Fruit fly (Drosophila melanogaster) whole organism, prepupa: ENCODE measurements around the gene Bx42.
A peak's percentile ranks its signal among the peaks of the same experiment; 100 is the strongest.

Experiments
- Blimp-1 ChIP-seq: fragments of 200-800 bp; sonication (Bioruptor generic); optimal IDR thresholded peaks from 3 replicates; lab custom pipeline; 2017; ENCODE audit warnings: missing biosample characterization, missing genetic modification characterization, mild to moderate bottlenecking, moderate library complexity, missing genetic modification reagents
- CG10631 ChIP-seq: fragments of 200-800 bp; sonication (Bioruptor generic); optimal IDR thresholded peaks from 2 replicates; lab custom pipeline; 2016; ENCODE audit warnings: missing biosample characterization, missing genetic modification characterization
- CG10669 ChIP-seq: fragments of 200-800 bp; sonication (Bioruptor generic); optimal IDR thresholded peaks from 3 replicates; lab custom pipeline; 2018; ENCODE audit warnings: missing biosample characterization, mild to moderate bottlenecking, missing genetic modification characterization, moderate library complexity
- CG11294 ChIP-seq: fragments of 200-800 bp; sonication (Bioruptor generic); IDR thresholded peaks from 2 replicates; pipeline ENCODE4 v1.3.6; 2022; ENCODE audit warnings: missing biosample characterization, missing genetic modification characterization
- CG11762 ChIP-seq: fragments of 200-800 bp; sonication (Bioruptor generic); optimal IDR thresholded peaks from 3 replicates; lab custom pipeline; 2016; ENCODE audit warnings: missing biosample characterization, missing genetic modification characterization; ENCODE audit not compliant: insufficient read depth
- CG11902 ChIP-seq: fragments of 200-800 bp; sonication (Bioruptor generic); optimal IDR thresholded peaks from 3 replicates; lab custom pipeline; 2016; ENCODE audit warnings: missing biosample characterization, missing genetic modification characterization
- CG16779 ChIP-seq: fragments of 200-800 bp; sonication (Bioruptor generic); optimal IDR thresholded peaks from 3 replicates; lab custom pipeline; 2017; ENCODE audit warnings: missing biosample characterization, mild to moderate bottlenecking, missing genetic modification characterization
- CG3032 ChIP-seq: fragments of 200-800 bp; optimal IDR thresholded peaks from 2 replicates; lab custom pipeline; 2019; ENCODE audit warnings: missing biosample characterization, mild to moderate bottlenecking, missing genetic modification characterization, moderate library complexity
- CG31627 ChIP-seq: fragments of 200-800 bp; sonication (Bioruptor generic); optimal IDR thresholded peaks from 3 replicates; lab custom pipeline; 2016; ENCODE audit warnings: missing biosample characterization, missing genetic modification characterization
- CG32006 ChIP-seq: fragments of 200-800 bp; sonication (Bioruptor generic); optimal IDR thresholded peaks from 3 replicates; lab custom pipeline; 2017; ENCODE audit warnings: missing biosample characterization, mild to moderate bottlenecking, missing genetic modification characterization
- CG34406 ChIP-seq: fragments of 200-800 bp; sonication (Bioruptor generic); optimal IDR thresholded peaks from 3 replicates; lab custom pipeline; 2016; ENCODE audit warnings: missing biosample characterization, missing genetic modification characterization
- CG3919 ChIP-seq: fragments of 200-800 bp; sonication (Bioruptor generic); optimal IDR thresholded peaks from 3 replicates; lab custom pipeline; 2016; ENCODE audit warnings: missing biosample characterization, missing genetic modification characterization
- CG4318 ChIP-seq: fragments of 200-800 bp; sonication (Bioruptor generic); optimal IDR thresholded peaks from 3 replicates; lab custom pipeline; 2017; ENCODE audit warnings: missing biosample characterization, mild to moderate bottlenecking, missing genetic modification characterization
- CG6163 ChIP-seq: fragments of 200-800 bp; sonication (Bioruptor generic); IDR thresholded peaks from 3 replicates; pipeline ENCODE4 v1.3.6; 2022; ENCODE audit warnings: missing biosample characterization, missing genetic modification characterization
- CG6276 ChIP-seq: fragments of 200-800 bp; sonication (Bioruptor generic); optimal IDR thresholded peaks from 2 replicates; lab custom pipeline; 2017; ENCODE audit warnings: missing biosample characterization, mild to moderate bottlenecking, missing genetic modification characterization
- CG6792 ChIP-seq: fragments of 200-800 bp; sonication (Bioruptor generic); optimal IDR thresholded peaks from 3 replicates; lab custom pipeline; 2016; ENCODE audit warnings: missing biosample characterization, missing genetic modification characterization
- CG6854 ChIP-seq: fragments of 200-800 bp; sonication (Bioruptor generic); optimal IDR thresholded peaks from 2 replicates; lab custom pipeline; 2017; ENCODE audit warnings: missing biosample characterization, mild to moderate bottlenecking, missing genetic modification characterization
- CG7368 ChIP-seq: fragments of 200-800 bp; sonication (Bioruptor generic); optimal IDR thresholded peaks from 3 replicates; lab custom pipeline; 2016; ENCODE audit warnings: missing biosample characterization, missing genetic modification characterization
- CG8119 ChIP-seq: fragments of 200-800 bp; sonication (Bioruptor generic); IDR thresholded peaks from 3 replicates; pipeline ENCODE4 v1.3.6; 2022; ENCODE audit warnings: missing biosample characterization, missing genetic modification characterization
- CG8319 ChIP-seq: fragments of 200-800 bp; sonication (Bioruptor generic); optimal IDR thresholded peaks from 3 replicates; lab custom pipeline; 2016; ENCODE audit warnings: missing biosample characterization, missing genetic modification characterization
- CG8632 ChIP-seq: fragments of 200-800 bp; sonication (Bioruptor generic); optimal IDR thresholded peaks from 3 replicates; lab custom pipeline; 2016; ENCODE audit warnings: missing biosample characterization, missing genetic modification characterization
- Eip75B ChIP-seq: fragments of 200-800 bp; sonication (Bioruptor generic); optimal IDR thresholded peaks from 3 replicates; lab custom pipeline; 2016; ENCODE audit warnings: missing biosample characterization, missing genetic modification characterization
- Eip78C ChIP-seq: fragments of 200-800 bp; sonication (Bioruptor generic); peaks from one replicate; lab custom pipeline; 2016; ENCODE audit warnings: missing biosample characterization, missing genetic modification characterization
- Eip93F ChIP-seq: fragments of 200-800 bp; sonication (Bioruptor generic); optimal IDR thresholded peaks from 2 replicates; lab custom pipeline; 2016; ENCODE audit warnings: missing biosample characterization, mild to moderate bottlenecking, missing genetic modification characterization
- Ets21C ChIP-seq: fragments of 200-800 bp; sonication (Bioruptor generic); optimal IDR thresholded peaks from 3 replicates; lab custom pipeline; 2016; ENCODE audit warnings: missing biosample characterization, missing genetic modification characterization
- Ets96B ChIP-seq: fragments of 200-800 bp; optimal IDR thresholded peaks from 2 replicates; lab custom pipeline; 2019; ENCODE audit warnings: missing biosample characterization, mild to moderate bottlenecking, missing genetic modification characterization, moderate library complexity
- Gug ChIP-seq: fragments of 200-800 bp; sonication (Bioruptor generic); IDR thresholded peaks from 2 replicates; pipeline ENCODE4 v1.3.6; 2022; ENCODE audit warnings: missing biosample characterization, missing genetic modification characterization
- Hr38 ChIP-seq: sonication (Bioruptor generic); optimal IDR thresholded peaks from 2 replicates; lab custom pipeline; 2016; ENCODE audit warnings: missing biosample characterization, missing genetic modification characterization
- Lpt ChIP-seq: fragments of 200-800 bp; sonication (Bioruptor generic); optimal IDR thresholded peaks from 3 replicates; lab custom pipeline; 2016; ENCODE audit warnings: missing biosample characterization, missing genetic modification characterization
- Met ChIP-seq: fragments of 200-800 bp; sonication (Bioruptor generic); optimal IDR thresholded peaks from 3 replicates; lab custom pipeline; 2016; ENCODE audit warnings: missing biosample characterization, missing genetic modification characterization
- OdsH ChIP-seq: fragments of 200-800 bp; sonication (Bioruptor generic); optimal IDR thresholded peaks from 3 replicates; lab custom pipeline; 2016; ENCODE audit warnings: missing biosample characterization, missing genetic modification characterization
- Smox ChIP-seq: fragments of 200-800 bp; sonication (Bioruptor generic); optimal IDR thresholded peaks from 3 replicates; lab custom pipeline; 2016; ENCODE audit warnings: missing biosample characterization, missing genetic modification characterization
- Sox14 ChIP-seq: fragments of 200-800 bp; sonication (Bioruptor generic); optimal IDR thresholded peaks from 3 replicates; lab custom pipeline; 2016; ENCODE audit warnings: missing biosample characterization, missing genetic modification characterization
- Sox15 ChIP-seq: fragments of 200-800 bp; sonication (Bioruptor generic); optimal IDR thresholded peaks from 3 replicates; lab custom pipeline; 2016; ENCODE audit warnings: missing biosample characterization, missing genetic modification characterization
- achi ChIP-seq: fragments of 200-800 bp; sonication (Bioruptor generic); optimal IDR thresholded peaks from 3 replicates; lab custom pipeline; 2016; ENCODE audit warnings: missing biosample characterization, missing genetic modification characterization
- acj6 ChIP-seq: fragments of 200-800 bp; sonication (Bioruptor generic); optimal IDR thresholded peaks from 3 replicates; lab custom pipeline; 2016; ENCODE audit warnings: missing biosample characterization, missing genetic modification characterization
- cyc ChIP-seq: fragments of 200-800 bp; sonication (Bioruptor generic); optimal IDR thresholded peaks from 3 replicates; lab custom pipeline; 2016; ENCODE audit warnings: missing biosample characterization, missing genetic modification characterization
- dac ChIP-seq: fragments of 200-800 bp; sonication (Bioruptor generic); optimal IDR thresholded peaks from 2 replicates; lab custom pipeline; 2017; ENCODE audit warnings: missing biosample characterization, mild to moderate bottlenecking, missing genetic modification characterization
- dsx ChIP-seq: fragments of 200-800 bp; optimal IDR thresholded peaks from 3 replicates; lab custom pipeline; 2019; ENCODE audit warnings: missing biosample characterization, mild to moderate bottlenecking, missing genetic modification characterization, moderate library complexity; ENCODE audit not compliant: poor library complexity, severe bottlenecking
- eg ChIP-seq: fragments of 200-800 bp; sonication (Bioruptor generic); IDR thresholded peaks from 3 replicates; pipeline ENCODE4 v1.3.6; 2022; ENCODE audit warnings: missing biosample characterization, missing genetic modification characterization
- esn ChIP-seq: fragments of 200-800 bp; sonication (Bioruptor generic); optimal IDR thresholded peaks from 2 replicates; lab custom pipeline; 2016; ENCODE audit warnings: missing biosample characterization, mild to moderate bottlenecking, missing genetic modification characterization, moderate library complexity
- fd59A ChIP-seq: fragments of 200-800 bp; sonication (Bioruptor generic); optimal IDR thresholded peaks from 2 replicates; lab custom pipeline; 2017; ENCODE audit warnings: missing biosample characterization, mild to moderate bottlenecking, missing genetic modification characterization, missing genetic modification reagents
- fd85E ChIP-seq: fragments of 200-800 bp; sonication (Bioruptor generic); optimal IDR thresholded peaks from 3 replicates; lab custom pipeline; 2016; ENCODE audit warnings: missing biosample characterization, missing genetic modification characterization
- fkh ChIP-seq: fragments of 200-800 bp; sonication (Bioruptor generic); optimal IDR thresholded peaks from 3 replicates; lab custom pipeline; 2017; ENCODE audit warnings: missing biosample characterization, mild to moderate bottlenecking, missing genetic modification characterization, moderate library complexity
- lz ChIP-seq: fragments of 200-800 bp; sonication (Bioruptor generic); optimal IDR thresholded peaks from 3 replicates; lab custom pipeline; 2016; ENCODE audit warnings: missing biosample characterization, missing genetic modification characterization
- pdm3 ChIP-seq: fragments of 200-800 bp; sonication (Bioruptor generic); optimal IDR thresholded peaks from 3 replicates; lab custom pipeline; 2016; ENCODE audit warnings: missing biosample characterization, missing genetic modification characterization
- salr ChIP-seq, 2 experiments: fragments of 200-800 bp; sonication (Bioruptor generic); optimal IDR thresholded peaks; 3 replicates each; lab custom pipeline; 2016 to 2018; ENCODE audit warnings: missing biosample characterization in 2 of 2, missing genetic modification characterization in 2 of 2, mild to moderate bottlenecking in 1 of 2
- spab ChIP-seq: fragments of 200-800 bp; sonication (Bioruptor generic); optimal IDR thresholded peaks from 2 replicates; lab custom pipeline; 2017; ENCODE audit warnings: missing biosample characterization, mild to moderate bottlenecking, missing genetic modification characterization, missing genetic modification reagents
- ss ChIP-seq, 2 experiments: fragments of 200-800 bp; sonication (Bioruptor generic); optimal IDR thresholded peaks; 2 replicates in 1 of 2; 3 replicates in 1 of 2; lab custom pipeline; 2017 to 2018; ENCODE audit warnings: mild to moderate bottlenecking in 2 of 2, missing biosample characterization in 2 of 2, missing genetic modification characterization in 2 of 2, moderate library complexity in 1 of 2
- svp ChIP-seq: fragments of 200-800 bp; sonication (Bioruptor generic); peaks from one replicate; lab custom pipeline; 2016; ENCODE audit warnings: missing biosample characterization, missing genetic modification characterization
- topi ChIP-seq: fragments of 200-800 bp; sonication (Bioruptor generic); optimal IDR thresholded peaks from 3 replicates; lab custom pipeline; 2016; ENCODE audit warnings: missing biosample characterization, missing genetic modification characterization
- vri ChIP-seq: fragments of 200-800 bp; sonication (Bioruptor generic); optimal IDR thresholded peaks from 3 replicates; lab custom pipeline; 2016; ENCODE audit warnings: missing biosample characterization, mild to moderate bottlenecking, missing genetic modification characterization

Bx42 gene

DNA sequence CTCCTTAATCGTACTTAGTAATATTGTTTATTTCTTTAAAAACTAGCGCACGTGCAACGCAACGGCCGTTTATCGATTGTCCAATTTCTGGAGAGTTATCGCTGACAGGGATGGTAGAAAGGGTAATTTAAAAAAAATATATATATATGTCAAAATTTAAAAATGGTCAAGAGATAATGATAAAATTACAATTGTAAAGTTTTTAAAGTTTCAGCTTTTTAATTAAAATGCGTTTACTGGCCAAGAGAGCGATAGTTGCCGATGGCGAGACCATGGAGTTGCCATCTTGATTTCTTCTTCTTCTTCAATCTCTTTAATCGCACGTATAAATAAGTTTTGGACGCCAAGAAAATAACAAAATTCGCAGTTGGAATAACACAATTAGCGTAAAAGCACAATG, 25.4 kb downstream of the Bx42 start, which contains the start of the genes CG7246 and HP1b:
TSS of gene CG7246 (minus strand) at position 96 of the 400 bp plus-strand sequence.
TSS of gene HP1b (plus strand) at position 102 of the 400 bp plus-strand sequence.
- TF ChIP-seq Eip75B = peak; percentile 49
- no peak for TF ChIP-seq fd85E (GFP tag; lab: Kevin White, UChicago)
- peak; percentile 78 for TF ChIP-seq esn
- TF ChIP-seq svp = peak; percentile 79
- TF ChIP-seq CG6792 = peak; percentile 35
- TF ChIP-seq Lpt (GFP tag; lab: Kevin White, UChicago) = peak; percentile 48
- TF ChIP-seq CG3032 (tag; lab: Kevin White, UChicago) = peak; percentile 73
- peak; percentile 69 for TF ChIP-seq CG6163 (GFP tag; lab: Robert Waterston, UW)
- TF ChIP-seq salr (GFP tag; optimal IDR thresholded peaks at IDR 0.05; lab: Kevin White, UChicago) = peak in 1 of 2 experiments; percentile 51
- TF ChIP-seq CG11294 (GFP tag; lab: Robert Waterston, UW) = no peak
- peak; percentile 24 for TF ChIP-seq CG8319 (GFP tag; lab: Kevin White, UChicago)
- TF ChIP-seq spab (GFP tag; lab: Kevin White, UChicago) = no peak
- peak; percentile 61; the same call in 1 of the 2 replicates for TF ChIP-seq Gug (GFP tag; lab: Robert Waterston, UW)
- TF ChIP-seq Blimp-1 = no peak
- TF ChIP-seq Ets96B (tag; lab: Kevin White, UChicago) = peak; percentile 52
- peak; percentile 67 for TF ChIP-seq lz (GFP tag; lab: Kevin White, UChicago)
- TF ChIP-seq CG11902 = peak; percentile 11
- peak; percentile 32 for TF ChIP-seq CG7368
- TF ChIP-seq topi (GFP tag; lab: Kevin White, UChicago) = peak; percentile 63
- peak; percentile 52 for TF ChIP-seq CG11762 (GFP tag; lab: Kevin White, UChicago)
- TF ChIP-seq vri (GFP tag; lab: Kevin White, UChicago) = no peak
- TF ChIP-seq eg (GFP tag; lab: Robert Waterston, UW) = peak; percentile 71
- peak; percentile 75 for TF ChIP-seq CG10631
- peak; percentile 68 for TF ChIP-seq acj6 (GFP tag; lab: Kevin White, UChicago)
- peak; percentile 44 for TF ChIP-seq CG34406 (GFP tag; lab: Kevin White, UChicago)
- no peak for TF ChIP-seq fkh
- TF ChIP-seq cyc = peak; percentile 61
- peak; percentile 36 for TF ChIP-seq dsx
- peak in 1 of 2 experiments; percentile 56 for TF ChIP-seq ss (GFP tag; optimal IDR thresholded peaks at IDR 0.05; lab: Kevin White, UChicago)
- no peak for TF ChIP-seq fd59A (GFP tag; lab: Kevin White, UChicago)
- TF ChIP-seq Eip78C (GFP tag; lab: Kevin White, UChicago) = peak; percentile 84
- peak; percentile 37 for TF ChIP-seq Ets21C (GFP tag; lab: Kevin White, UChicago)
- peak; percentile 66 for TF ChIP-seq Met (GFP tag; lab: Kevin White, UChicago)
- TF ChIP-seq CG10669 (GFP tag; lab: Kevin White, UChicago) = peak; percentile 31
- TF ChIP-seq Sox15 (GFP tag; lab: Kevin White, UChicago) = peak; percentile 9
- TF ChIP-seq Sox14 (GFP tag; lab: Kevin White, UChicago) = peak; percentile 42
- TF ChIP-seq CG6276 (GFP tag; lab: Kevin White, UChicago) = no peak
- TF ChIP-seq achi = peak; percentile 72
- TF ChIP-seq Hr38 (GFP tag; lab: Kevin White, UChicago) = no peak
- TF ChIP-seq CG32006 (GFP tag; lab: Kevin White, UChicago) = peak; percentile 53
- peak; percentile 64 for TF ChIP-seq Smox (GFP tag; lab: Kevin White, UChicago)
- TF ChIP-seq pdm3 = peak; percentile 66
- TF ChIP-seq CG31627 (GFP tag; lab: Kevin White, UChicago) = peak; percentile 58
- peak; percentile 72 for TF ChIP-seq OdsH
- TF ChIP-seq CG8632 = peak; percentile 7
- TF ChIP-seq CG4318 (GFP tag; lab: Kevin White, UChicago) = no peak
- TF ChIP-seq CG16779 = no peak
- TF ChIP-seq Eip93F (GFP tag; lab: Kevin White, UChicago) = peak; percentile 52
- peak; percentile 9 for TF ChIP-seq dac (GFP tag; lab: Kevin White, UChicago)
- TF ChIP-seq CG6854 = no peak
- TF ChIP-seq CG8119 (GFP tag; lab: Robert Waterston, UW) = 0 out of 3 replicates have a peak, but pooled peaks have one; percentile 38
- peak; percentile 66 for TF ChIP-seq CG3919 (GFP tag; lab: Kevin White, UChicago)
